Worm (Caenorhabditis elegans) whole organism, mixed stage, embryonic: ENCODE data around the gene alh-1.

Experiments used
- hlh-1 ChIP-seq: fragments of 150-350 bp; optimal IDR thresholded peaks from 2 replicates; lab custom pipeline; 2014; ENCODE audit warnings: missing biosample characterization, missing genetic modification reagents, missing genetic modification characterization
- nhr-237 ChIP-seq: fragments of 150-350 bp; optimal IDR thresholded peaks from 2 replicates; lab custom pipeline; 2014; ENCODE audit warnings: missing biosample characterization, missing genetic modification characterization
- nhr-28 ChIP-seq: fragments of 150-350 bp; optimal IDR thresholded peaks from 2 replicates; lab custom pipeline; 2014; ENCODE audit warnings: missing biosample characterization, missing genetic modification characterization

ce11 chrIII:5053541-5053940 lies 24.0 kb upstream of the alh-1 start, which contains the start of gene C45G9.8:
- no peak for TF ChIP-seq nhr-28 (tag; lab: Kevin White, UChicago)
- no peak for TF ChIP-seq hlh-1 (tag; lab: Kevin White, UChicago)
- TF ChIP-seq nhr-237 (tag; lab: Kevin White, UChicago) = no peak
